Worm (Caenorhabditis elegans): ENCODE results near the gene oac-5.

DNA sequence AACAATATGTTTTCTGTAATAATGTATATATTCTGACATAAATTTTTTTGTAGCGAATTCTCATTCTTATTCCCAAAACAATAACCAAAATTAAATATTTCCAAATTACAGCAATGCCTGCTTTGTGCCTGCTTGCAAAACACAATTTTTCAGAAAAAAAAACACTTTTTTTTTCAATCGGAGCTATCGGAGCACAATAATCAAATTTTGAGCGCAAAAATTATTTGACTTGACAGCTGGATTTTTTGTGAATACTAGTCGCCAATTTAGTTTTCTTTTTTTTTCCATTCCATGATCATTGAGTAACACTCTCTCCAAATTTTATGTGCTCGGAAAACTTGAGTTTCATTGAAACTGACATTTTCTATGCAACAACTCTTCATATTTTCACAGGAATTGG is 24.7 kb downstream of the oac-5 start, which contains the start of gene srh-180:
- TF ChIP-seq him-1 (tag; optimal IDR thresholded peaks at IDR 0.05), result no peak
- TF ChIP-seq dao-5 (tag; optimal IDR thresholded peaks at IDR 0.05), result no peak
